Worm (Caenorhabditis elegans): Measurements from ENCODE around the gene rde-8.
A peak's percentile ranks its signal among the peaks of the same experiment; 100 is the strongest.

rde-8 gene

ce11 chrIV:7144670-7145257 lies 41.7 kb upstream of the rde-8 start, which contains the start of gene hecd-1:
Gene hecd-1 (minus strand): TSS chrIV:7144720.
- TF ChIP-seq lin-13 (GFP tag; optimal IDR thresholded peaks at IDR 0.05): no peak
- no peak for TF ChIP-seq nhr-77 (tag; optimal IDR thresholded peaks at IDR 0.05)
- no peak for TF ChIP-seq zag-1 (tag; optimal IDR thresholded peaks at IDR 0.05)
- peak; percentile 30 for TF ChIP-seq crh-2 (tag; optimal IDR thresholded peaks at IDR 0.05)
- TF ChIP-seq C34F6.9 (tag; optimal IDR thresholded peaks at IDR 0.05): no peak
- TF ChIP-seq nhr-10 (tag; optimal IDR thresholded peaks at IDR 0.05): no peak
- TF ChIP-seq ZK546.5 (tag; optimal IDR thresholded peaks at IDR 0.05): no peak
- no peak for TF ChIP-seq sma-9 (GFP tag; optimal IDR thresholded peaks at IDR 0.05)
- no peak for TF ChIP-seq sma-9 (tag; optimal IDR thresholded peaks at IDR 0.05)
- no peak for TF ChIP-seq snpc-4 (tag; optimal IDR thresholded peaks at IDR 0.05)
- peak; percentile 56 for TF ChIP-seq nhr-129 (tag; optimal IDR thresholded peaks at IDR 0.05)
- TF ChIP-seq sma-3 (GFP tag; optimal IDR thresholded peaks at IDR 0.05): no peak
- no peak for TF ChIP-seq unc-39 (tag; optimal IDR thresholded peaks at IDR 0.05)
- TF ChIP-seq nhr-12 (tag; optimal IDR thresholded peaks at IDR 0.05): no peak

- TF ChIP-seq ceh-82 (tag; optimal IDR thresholded peaks at IDR 0.05) (no peak), alr-1 (tag; optimal IDR thresholded peaks at IDR 0.05) (no peak)
Observed at ce11 chrIV:7139143-7139542, 36.1 kb upstream of the rde-8 start.

- TF ChIP-seq snpc-4 (tag; optimal IDR thresholded peaks at IDR 0.05) (no peak), nhr-21 (tag; optimal IDR thresholded peaks at IDR 0.05) (no peak), aly-2 (tag; optimal IDR thresholded peaks at IDR 0.05) (no peak), ztf-4 (tag; optimal IDR thresholded peaks at IDR 0.05) (no peak), mdl-1 (tag; optimal IDR thresholded peaks at IDR 0.05) (no peak), nhr-23 (tag; optimal IDR thresholded peaks at IDR 0.05) (no peak), mab-5 (tag; optimal IDR thresholded peaks at IDR 0.05) (no peak), gmeb-1 (tag; optimal IDR thresholded peaks at IDR 0.05) (no peak), nhr-77 (tag; optimal IDR thresholded peaks at IDR 0.05) (no peak), lin-13 (GFP tag; optimal IDR thresholded peaks at IDR 0.05) (no peak), ceh-16 (tag; optimal IDR thresholded peaks at IDR 0.05) (no peak), lin-39 (tag; optimal IDR thresholded peaks at IDR 0.05) (no peak), blmp-1 (tag; optimal IDR thresholded peaks at IDR 0.05; ENCODE audit: insufficient read depth) (no peak), nhr-10 (tag; optimal IDR thresholded peaks at IDR 0.05) (no peak), ama-1 (optimal IDR thresholded peaks at IDR 0.05) (no peak), sem-4 (tag; optimal IDR thresholded peaks at IDR 0.05) (no peak)
Observed at ce11 chrIV:7133983-7134382, 30.9 kb upstream of the rde-8 start, which contains the start of gene mutd-1. Gene mutd-1 (minus strand): TSS chrIV:7134083.

DNA sequence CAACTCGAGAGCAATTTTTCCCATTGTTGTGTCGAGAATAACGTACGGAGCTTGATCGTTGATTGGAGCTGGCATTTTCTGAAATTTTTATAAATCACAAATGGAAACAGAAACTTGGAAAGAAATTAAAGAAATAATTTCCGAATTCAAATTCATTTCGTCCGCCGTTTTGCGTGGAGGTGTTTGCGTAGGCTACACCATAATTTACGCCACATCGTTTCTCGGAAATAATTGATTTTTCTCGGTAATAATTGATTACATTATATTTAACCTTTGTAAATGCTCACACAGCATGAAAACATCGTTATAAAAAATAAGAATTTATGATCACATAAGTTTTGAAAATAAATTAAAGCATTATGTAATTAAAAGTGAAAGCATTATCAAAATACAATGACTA lies 30.1 kb upstream of the rde-8 start, which contains the start of gene cyn-12:
cyn-12 (minus strand) TSS at position 78 of the 400 bp plus-strand sequence.
- TF ChIP-seq sma-3 (GFP tag; optimal IDR thresholded peaks at IDR 0.05): peak; percentile 37
- TF ChIP-seq C34F6.9 (tag; optimal IDR thresholded peaks at IDR 0.05): peak; percentile 33
- no peak for TF ChIP-seq zag-1 (tag; optimal IDR thresholded peaks at IDR 0.05)
- TF ChIP-seq lsy-2 (tag; optimal IDR thresholded peaks at IDR 0.05): peak in 1 of 2 experiments; percentile 52
- peak; percentile 9 for TF ChIP-seq gmeb-1 (tag; optimal IDR thresholded peaks at IDR 0.05)

DNA sequence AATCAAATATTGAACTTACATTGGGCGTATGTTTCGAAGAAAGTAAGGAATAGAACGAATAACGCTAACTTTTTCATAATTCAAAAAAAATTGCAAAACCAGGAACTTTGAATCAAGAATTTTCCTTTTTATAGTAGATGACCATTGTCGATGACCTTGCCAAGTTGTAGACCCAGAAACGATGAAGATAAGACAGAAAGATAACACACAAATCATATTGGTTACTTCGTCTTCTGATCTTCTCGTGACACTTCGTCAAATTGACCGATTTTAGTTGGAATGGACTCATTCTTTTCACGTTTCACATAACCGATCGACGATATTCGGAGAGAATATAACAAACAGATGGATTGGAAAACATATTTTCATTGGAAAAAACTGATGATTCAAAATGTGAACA lies 28.7 kb upstream of the rde-8 start, which contains the start of gene grsp-3:
grsp-3 (minus strand) TSS at position 149 of the 400 bp plus-strand sequence.
- no peak for TF ChIP-seq mbf-1 (tag; optimal IDR thresholded peaks at IDR 0.05)
- TF ChIP-seq nhr-21 (tag; optimal IDR thresholded peaks at IDR 0.05): peak; percentile 53
- TF ChIP-seq ceh-16 (tag; optimal IDR thresholded peaks at IDR 0.05): no peak
- TF ChIP-seq elt-1 (tag; optimal IDR thresholded peaks at IDR 0.05): no peak
- no peak for TF ChIP-seq ztf-1 (GFP tag; conservative IDR thresholded peaks at IDR 0.05)
- peak; percentile 72 for TF ChIP-seq nhr-25 (tag; optimal IDR thresholded peaks at IDR 0.05)
- no peak for TF ChIP-seq mdl-1 (tag; optimal IDR thresholded peaks at IDR 0.05)
- TF ChIP-seq Y55F3AM.14 (GFP tag; optimal IDR thresholded peaks at IDR 0.05): no peak
- TF ChIP-seq sma-9 (GFP tag; optimal IDR thresholded peaks at IDR 0.05): peak; percentile 44
- TF ChIP-seq sma-9 (tag; optimal IDR thresholded peaks at IDR 0.05): no peak
- TF ChIP-seq crh-2 (tag; optimal IDR thresholded peaks at IDR 0.05): no peak
- TF ChIP-seq nhr-11 (tag; optimal IDR thresholded peaks at IDR 0.05): no peak
- no peak for TF ChIP-seq nhr-10 (tag; optimal IDR thresholded peaks at IDR 0.05)
- TF ChIP-seq blmp-1 (tag; optimal IDR thresholded peaks at IDR 0.05; ENCODE audit: insufficient read depth): peak; percentile 43
- TF ChIP-seq nhr-129 (tag; optimal IDR thresholded peaks at IDR 0.05): peak; percentile 37
- peak; percentile 74 for TF ChIP-seq sma-3 (GFP tag; optimal IDR thresholded peaks at IDR 0.05)
- peak in 1 of 2 experiments; percentile 23 for TF ChIP-seq lsy-2 (tag; optimal IDR thresholded peaks at IDR 0.05)
